Worm (Caenorhabditis elegans) whole organism, L4 larva: ENCODE data around the gene T16G12.13.

Experiments used
- F10B5.3 ChIP-seq: sonication (generic microtip); optimal IDR thresholded peaks from 2 replicates; lab custom pipeline; 2016; ENCODE audit warnings: mild to moderate bottlenecking, missing genetic modification characterization, missing compliant biosample characterization
- F49E8.2 ChIP-seq: sonication (generic microtip); optimal IDR thresholded peaks from 2 replicates; lab custom pipeline; 2016; ENCODE audit warnings: missing compliant biosample characterization, mild to moderate bottlenecking, missing genetic modification characterization, borderline replicate concordance
- T20F7.1 ChIP-seq: fragments of 200-800 bp; sonication (Bioruptor generic); optimal IDR thresholded peaks from 2 replicates; lab custom pipeline; 2018; ENCODE audit warnings: mild to moderate bottlenecking, missing genetic modification characterization, missing compliant biosample characterization
- Y5F2A.4 ChIP-seq: fragments of 200-800 bp; sonication (Bioruptor generic); optimal IDR thresholded peaks from 2 replicates; lab custom pipeline; 2018; ENCODE audit warnings: mild to moderate bottlenecking, missing genetic modification characterization, missing compliant biosample characterization
- aha-1 ChIP-seq: fragments of 150-350 bp; peaks from one replicate; lab custom pipeline; 2014; ENCODE audit warnings: missing biosample characterization, missing genetic modification characterization
- aly-2 ChIP-seq: sonication (generic microtip); optimal IDR thresholded peaks from 2 replicates; lab custom pipeline; 2018; ENCODE audit warnings: missing biosample characterization, missing genetic modification characterization
- ama-1 ChIP-seq: fragments of 150-350 bp; optimal IDR thresholded peaks from 2 replicates; lab custom pipeline; 2014; ENCODE audit warnings: inconsistent platforms, mixed read lengths
- attf-4 ChIP-seq: sonication (generic microtip); optimal IDR thresholded peaks from 3 replicates; lab custom pipeline; 2017; ENCODE audit warnings: missing biosample characterization, missing genetic modification characterization
- ceh-32 ChIP-seq: sonication (generic microtip); optimal IDR thresholded peaks from 2 replicates; lab custom pipeline; 2016; ENCODE audit warnings: mild to moderate bottlenecking, missing genetic modification characterization, missing compliant biosample characterization; ENCODE audit not compliant: poor library complexity
- ceh-44 ChIP-seq: fragments of 200-800 bp; sonication (Bioruptor generic); IDR thresholded peaks from 2 replicates; pipeline ENCODE4 v1.3.6; 2022; ENCODE audit warnings: missing genetic modification reagents, missing genetic modification characterization, missing compliant biosample characterization
- ctbp-1 ChIP-seq: fragments of 200-800 bp; sonication (Bioruptor generic); IDR thresholded peaks from 2 replicates; pipeline ENCODE4 v1.3.6; 2022; ENCODE audit warnings: missing genetic modification reagents, missing genetic modification characterization, missing compliant biosample characterization
- daf-12 ChIP-seq: fragments of 150-350 bp; optimal IDR thresholded peaks from 2 replicates; lab custom pipeline; 2014; ENCODE audit warnings: missing biosample characterization, missing genetic modification reagents, missing genetic modification characterization
- daf-19 ChIP-seq: fragments of 200-800 bp; sonication (Bioruptor generic); conservative IDR thresholded peaks from 2 replicates; pipeline ENCODE4 v1.3.6; 2022; ENCODE audit warnings: missing genetic modification characterization, missing compliant biosample characterization
- dmd-6 ChIP-seq: fragments of 200-800 bp; sonication (Bioruptor generic); IDR thresholded peaks from 2 replicates; pipeline ENCODE4 v1.3.6; 2022; ENCODE audit warnings: missing genetic modification reagents, missing genetic modification characterization, missing compliant biosample characterization
- dmd-9 ChIP-seq: fragments of 200-800 bp; sonication (Bioruptor generic); IDR thresholded peaks from 2 replicates; pipeline ENCODE4 v1.3.6; 2022; ENCODE audit warnings: missing genetic modification reagents, missing genetic modification characterization, missing compliant biosample characterization
- dpl-1 ChIP-seq: fragments of 150-350 bp; optimal IDR thresholded peaks from 2 replicates; lab custom pipeline; 2014; ENCODE audit warnings: missing biosample characterization, missing genetic modification reagents, missing genetic modification characterization
- dve-1 ChIP-seq: sonication (generic microtip); optimal IDR thresholded peaks from 2 replicates; lab custom pipeline; 2017; ENCODE audit warnings: antibody characterized with exemption, mild to moderate bottlenecking, missing genetic modification characterization, missing compliant biosample characterization; ENCODE audit not compliant: insufficient read depth
- egl-27 ChIP-seq: sonication (generic microtip); optimal IDR thresholded peaks from 3 replicates; lab custom pipeline; 2017; ENCODE audit warnings: missing biosample characterization, missing genetic modification reagents, missing genetic modification characterization
- egl-43 ChIP-seq: fragments of 200-800 bp; sonication (Bioruptor generic); IDR thresholded peaks from 2 replicates; pipeline ENCODE4 v1.3.6; 2022; ENCODE audit warnings: missing genetic modification reagents, missing genetic modification characterization, missing compliant biosample characterization
- fos-1 ChIP-seq: fragments of 150-350 bp; optimal IDR thresholded peaks from 2 replicates; lab custom pipeline; 2014; ENCODE audit warnings: missing biosample characterization, missing genetic modification characterization
- hif-1 ChIP-seq, 2 experiments: sonication (generic microtip); optimal IDR thresholded peaks; 2 replicates each; lab custom pipeline; 2016 to 2017; ENCODE audit warnings: missing compliant biosample characterization in 2 of 2, missing genetic modification characterization in 2 of 2, missing genetic modification reagents in 2 of 2, missing genotype in 2 of 2, mild to moderate bottlenecking in 1 of 2
- hlh-11 ChIP-seq: fragments of 200-800 bp; sonication (Bioruptor generic); optimal IDR thresholded peaks from 2 replicates; lab custom pipeline; 2018; ENCODE audit warnings: mild to moderate bottlenecking, missing genetic modification characterization, missing compliant biosample characterization
- hmg-1.1 ChIP-seq: fragments of 200-800 bp; sonication (Bioruptor generic); IDR thresholded peaks from 2 replicates; pipeline ENCODE4 v1.3.6; 2022; ENCODE audit warnings: missing genetic modification reagents, missing genetic modification characterization, missing compliant biosample characterization
- lin-1 ChIP-seq: fragments of 200-800 bp; sonication (Bioruptor generic); IDR thresholded peaks from 2 replicates; pipeline ENCODE4 v1.3.6; 2022; ENCODE audit warnings: missing genetic modification reagents, missing genetic modification characterization, missing compliant biosample characterization
- lin-15B ChIP-seq: fragments of 150-350 bp; sonication (generic microtip); optimal IDR thresholded peaks from 3 replicates; lab custom pipeline; 2014; ENCODE audit warnings: missing biosample characterization, missing genetic modification characterization
- lir-3 ChIP-seq: sonication (generic microtip); optimal IDR thresholded peaks from 2 replicates; lab custom pipeline; 2016; ENCODE audit warnings: mild to moderate bottlenecking, missing genetic modification characterization, missing compliant biosample characterization
- lsy-2 ChIP-seq, 2 experiments: fragments of 150-350 bp in 1 of 2; sonication (generic microtip) in 1 of 2; optimal IDR thresholded peaks; 2 replicates each; lab custom pipeline; 2014 to 2017; ENCODE audit warnings: missing biosample characterization in 2 of 2, missing genetic modification characterization in 2 of 2
- madf-5 ChIP-seq, 2 experiments: fragments of 200-800 bp; sonication (Bioruptor generic); IDR thresholded peaks; 2 replicates each; pipeline ENCODE4 v1.3.6; 2022; ENCODE audit warnings: missing compliant biosample characterization in 2 of 2, missing genetic modification characterization in 2 of 2
- mxl-2 ChIP-seq: fragments of 200-800 bp; sonication (Bioruptor generic); conservative IDR thresholded peaks from 2 replicates; pipeline ENCODE4 v1.3.6; 2022; ENCODE audit warnings: missing genetic modification reagents, missing genetic modification characterization, missing compliant biosample characterization
- mxl-3 ChIP-seq: fragments of 200-800 bp; sonication (Bioruptor generic); optimal IDR thresholded peaks from 2 replicates; lab custom pipeline; 2018; ENCODE audit warnings: mild to moderate bottlenecking, missing genetic modification characterization, missing compliant biosample characterization
- nhr-25 ChIP-seq: sonication (generic microtip); optimal IDR thresholded peaks from 2 replicates; lab custom pipeline; 2017; ENCODE audit warnings: missing genetic modification characterization, mild to moderate bottlenecking, missing compliant biosample characterization, antibody characterized with exemption, moderate library complexity, borderline replicate concordance; ENCODE audit not compliant: insufficient read depth
- nhr-28 ChIP-seq: fragments of 150-350 bp; optimal IDR thresholded peaks from 2 replicates; lab custom pipeline; 2014; ENCODE audit warnings: missing biosample characterization, missing genetic modification characterization
- nhr-42 ChIP-seq: fragments of 200-800 bp; sonication (Bioruptor generic); IDR thresholded peaks from 2 replicates; pipeline ENCODE4 v1.3.6; 2022; ENCODE audit warnings: missing genetic modification characterization, missing compliant biosample characterization
- nhr-48 ChIP-seq: sonication (generic microtip); optimal IDR thresholded peaks from 2 replicates; lab custom pipeline; 2016; ENCODE audit warnings: mild to moderate bottlenecking, missing genetic modification characterization, missing compliant biosample characterization
- pha-4 ChIP-seq, 2 experiments: fragments of 150-350 bp in 1 of 2; fragments of 200-800 bp in 1 of 2; sonication (Bioruptor generic) in 1 of 2; IDR thresholded peaks in 1 of 2; optimal IDR thresholded peaks in 1 of 2; 2 replicates each; pipeline versions ENCODE4 v1.3.6 to Lab custom; 2014 to 2022; ENCODE audit warnings: missing genetic modification characterization in 2 of 2, missing genetic modification reagents in 2 of 2, missing biosample characterization in 1 of 2, missing compliant biosample characterization in 1 of 2
- pqm-1 ChIP-seq: sonication (generic microtip); optimal IDR thresholded peaks from 2 replicates; lab custom pipeline; 2017; ENCODE audit warnings: missing biosample characterization, missing genetic modification characterization
- saeg-2 ChIP-seq: fragments of 200-800 bp; sonication (Bioruptor generic); IDR thresholded peaks from 2 replicates; pipeline ENCODE4 v1.3.6; 2022; ENCODE audit warnings: missing genetic modification reagents, missing genetic modification characterization, missing compliant biosample characterization
- sdz-12 ChIP-seq: fragments of 200-800 bp; sonication (Bioruptor generic); optimal IDR thresholded peaks from 2 replicates; lab custom pipeline; 2018; ENCODE audit warnings: mild to moderate bottlenecking, missing genetic modification characterization, missing compliant biosample characterization
- set-16 ChIP-seq: fragments of 200-800 bp; sonication (Bioruptor generic); IDR thresholded peaks from 2 replicates; pipeline ENCODE4 v1.3.6; 2022; ENCODE audit warnings: missing genetic modification reagents, missing genetic modification characterization, missing compliant biosample characterization
- spr-1 ChIP-seq: sonication (generic microtip); optimal IDR thresholded peaks from 2 replicates; lab custom pipeline; 2016; ENCODE audit warnings: mild to moderate bottlenecking, missing genetic modification characterization, missing compliant biosample characterization
- unc-130 ChIP-seq: sonication (generic microtip); optimal IDR thresholded peaks from 2 replicates; lab custom pipeline; 2016; ENCODE audit warnings: missing genetic modification reagents, missing genetic modification characterization, missing compliant biosample characterization
- unc-62 ChIP-seq, 3 experiments: fragments of 150-350 bp in 1 of 3; sonication (generic microtip); optimal IDR thresholded peaks in 2 of 3; peaks in 1 of 3; 1 replicate in 1 of 3; 2 replicates in 2 of 3; lab custom pipeline; 2014 to 2017; ENCODE audit warnings: missing biosample characterization in 3 of 3, missing genetic modification characterization in 3 of 3, missing genetic modification reagents in 3 of 3, missing genotype in 1 of 3
- vab-7 ChIP-seq: fragments of 200-800 bp; sonication (Bioruptor generic); IDR thresholded peaks from 2 replicates; pipeline ENCODE4 v1.3.6; 2022; ENCODE audit warnings: missing genetic modification reagents, missing genetic modification characterization, missing compliant biosample characterization
- zag-1 ChIP-seq: fragments of 150-350 bp; optimal IDR thresholded peaks from 2 replicates; lab custom pipeline; 2014; ENCODE audit warnings: missing biosample characterization, missing genetic modification characterization
- zfp-3 ChIP-seq: fragments of 200-800 bp; sonication (Bioruptor generic); conservative IDR thresholded peaks from 2 replicates; pipeline ENCODE4 v1.3.6; 2022; ENCODE audit warnings: missing genetic modification reagents, missing genetic modification characterization, missing compliant biosample characterization
- zip-2 ChIP-seq: fragments of 150-350 bp; optimal IDR thresholded peaks from 2 replicates; lab custom pipeline; 2014; ENCODE audit warnings: missing biosample characterization, missing genetic modification characterization

Gene T16G12.13

ce11 chrIII:10057518-10057917, 3.1 kb upstream of the T16G12.13 start, which contains the start of gene T16G12.4:
Gene T16G12.4, plus strand, starts transcription at chrIII:10057818.
- no peak for TF ChIP-seq nhr-48 (tag; lab: Kevin White, UChicago)
- TF ChIP-seq egl-27 (tag; lab: Kevin White, UChicago): no peak
- no peak for TF ChIP-seq lin-15B (tag; lab: Kevin White, UChicago)
- no peak for TF ChIP-seq ama-1 (lab: Kevin White, UChicago)
- peak in 1 of 2 experiments; percentile 11 for TF ChIP-seq unc-62 (GFP tag; optimal IDR thresholded peaks at IDR 0.05 in 1 of 2; lab: Kevin White, UChicago)
- TF ChIP-seq unc-62 (tag; optimal IDR thresholded peaks at IDR 0.05; lab: Kevin White, UChicago): no peak
- TF ChIP-seq zag-1: no peak

ce11 chrIII:10059002-10059401, 1.7 kb upstream of the T16G12.13 start, which contains the start of gene T16G12.8:
Gene T16G12.8, plus strand, starts transcription at chrIII:10059302.
- TF ChIP-seq nhr-28 (no peak), Y5F2A.4 (GFP tag; lab: Kevin White, UChicago) (no peak), dmd-6 (no peak), spr-1 (no peak), pqm-1 (tag; lab: Kevin White, UChicago) (no peak), unc-130 (GFP tag; lab: Kevin White, UChicago) (no peak)

- TF ChIP-seq zip-2: no peak
- peak; percentile 45; the same call in 1 of the 2 replicates for TF ChIP-seq dmd-9 (GFP tag; lab: Robert Waterston, UW)
- TF ChIP-seq aly-2: no peak
- TF ChIP-seq nhr-25: no peak
- no peak; the same call in none of the 2 replicates for TF ChIP-seq dmd-6
- TF ChIP-seq mxl-2 (GFP tag; lab: Robert Waterston, UW): no peak
- TF ChIP-seq ceh-32 (tag; lab: Kevin White, UChicago): no peak
- TF ChIP-seq dve-1 (tag; lab: Kevin White, UChicago): no peak
- no peak for TF ChIP-seq nhr-42 (GFP tag; lab: Robert Waterston, UW)
- no peak for TF ChIP-seq zag-1
- no peak for TF ChIP-seq sdz-12 (GFP tag; lab: Kevin White, UChicago)
- TF ChIP-seq saeg-2 (GFP tag; lab: Robert Waterston, UW): no peak
- no peak for TF ChIP-seq lin-1 (GFP tag; lab: Robert Waterston, UW)
- no peak for TF ChIP-seq ama-1 (lab: Kevin White, UChicago)
- no peak for TF ChIP-seq daf-19 (GFP tag; lab: Robert Waterston, UW)
- TF ChIP-seq hif-1 (tag; optimal IDR thresholded peaks at IDR 0.05; lab: Kevin White, UChicago): no peak
- no peak for TF ChIP-seq vab-7 (GFP tag; lab: Robert Waterston, UW)
- TF ChIP-seq zfp-3: no peak
- no peak for TF ChIP-seq lir-3 (tag; lab: Kevin White, UChicago)
- TF ChIP-seq mxl-3 (GFP tag; lab: Kevin White, UChicago): no peak
- no peak for TF ChIP-seq attf-4 (tag; lab: Kevin White, UChicago)
- TF ChIP-seq daf-12: no peak
- no peak for TF ChIP-seq hlh-11
- no peak for TF ChIP-seq F49E8.2 (tag; lab: Kevin White, UChicago)
- TF ChIP-seq lsy-2 (tag; optimal IDR thresholded peaks at IDR 0.05; lab: Kevin White, UChicago): no peak
- no peak for TF ChIP-seq aha-1 (tag; lab: Kevin White, UChicago)
- TF ChIP-seq T20F7.1: no peak
- TF ChIP-seq ceh-44 (GFP tag; lab: Robert Waterston, UW): peak; percentile 24; the same call in 1 of the 2 replicates
- no peak for TF ChIP-seq lin-15B (tag; lab: Kevin White, UChicago)
- no peak for TF ChIP-seq pha-4 (GFP tag; IDR thresholded peaks at IDR 0.05; lab: Robert Waterston, UW)
- no peak for TF ChIP-seq pha-4 (tag; optimal IDR thresholded peaks at IDR 0.05; lab: Kevin White, UChicago)
- no peak for TF ChIP-seq ctbp-1
- TF ChIP-seq dpl-1 (GFP tag; lab: Kevin White, UChicago): peak; percentile 68
- no peak for TF ChIP-seq spr-1
- no peak for TF ChIP-seq fos-1 (tag; lab: Kevin White, UChicago)
- no peak for TF ChIP-seq hmg-1.1 (GFP tag; lab: Robert Waterston, UW)
- no peak for TF ChIP-seq madf-5 (GFP tag; IDR thresholded peaks at IDR 0.05; lab: Robert Waterston, UW)
- TF ChIP-seq set-16: no peak
- no peak for TF ChIP-seq egl-43 (GFP tag; lab: Robert Waterston, UW)
- TF ChIP-seq F10B5.3: no peak
Measured at ce11 chrIII:10064140-10064539, 3.5 kb downstream of the T16G12.13 start, which contains the start of gene ekl-6. Gene ekl-6, plus strand, starts transcription at chrIII:10064404.
